Worm (Caenorhabditis elegans): ENCODE results near the gene srh-56.

srh-56 gene

DNA sequence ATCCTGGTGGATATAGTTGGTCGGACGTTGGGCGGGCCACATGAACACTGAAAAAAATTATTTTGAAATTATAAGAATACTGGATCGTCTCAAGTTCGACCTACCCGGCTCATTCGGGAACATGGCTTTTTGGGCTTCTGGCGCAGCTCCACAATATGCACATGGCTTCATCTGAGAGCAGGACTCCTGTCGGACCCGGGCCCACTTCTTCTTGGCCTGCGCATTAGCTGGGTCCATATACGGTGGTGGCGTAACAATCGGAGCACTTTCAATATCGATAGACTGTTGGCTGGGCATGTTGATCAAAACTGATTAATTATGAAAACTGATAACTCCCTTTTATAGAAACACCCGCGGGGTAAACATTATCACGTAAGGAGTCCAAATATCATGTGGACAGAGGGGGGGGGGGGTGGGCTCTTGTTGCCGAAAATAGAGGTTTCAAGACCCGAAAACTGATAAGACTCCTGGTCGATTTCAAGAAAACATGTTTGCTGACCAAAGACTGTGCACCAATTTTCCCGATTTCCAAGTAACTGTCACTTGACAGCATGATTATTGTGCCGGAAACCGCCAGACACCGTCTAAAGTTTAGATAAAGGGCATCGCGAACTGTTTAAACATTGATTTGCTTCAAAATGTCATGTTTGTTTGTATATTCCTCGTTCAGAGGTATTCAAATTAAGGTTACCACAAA lies 40.7 kb upstream of the srh-56 start, which contains the start of gene dod-3:
Gene dod-3, minus strand, starts transcription at position 315 of the 697 bp plus-strand sequence.
- TF ChIP-seq ztf-22 (GFP tag; optimal IDR thresholded peaks at IDR 0.05): peak; percentile 70
- no peak for TF ChIP-seq dpff-1 (tag; optimal IDR thresholded peaks at IDR 0.05)
- TF ChIP-seq him-1 (tag; optimal IDR thresholded peaks at IDR 0.05): no peak
- TF ChIP-seq lin-35 (GFP tag; optimal IDR thresholded peaks at IDR 0.05): no peak
- no peak for TF ChIP-seq C17E4.6 (GFP tag; IDR thresholded peaks at IDR 0.05)
- TF ChIP-seq xnd-1 (tag; optimal IDR thresholded peaks at IDR 0.05): no peak
- no peak for TF ChIP-seq efl-1 (GFP tag; optimal IDR thresholded peaks at IDR 0.05)
- no peak for TF ChIP-seq bed-1 (GFP tag; IDR thresholded peaks at IDR 0.05)
- no peak for TF ChIP-seq dpl-1 (GFP tag; optimal IDR thresholded peaks at IDR 0.05)
- TF ChIP-seq mxl-1 (tag; optimal IDR thresholded peaks at IDR 0.05): no peak
- TF ChIP-seq Y79H2A.3 (GFP tag; conservative IDR thresholded peaks at IDR 0.05): no peak
- no peak for TF ChIP-seq rec-8 (tag; optimal IDR thresholded peaks at IDR 0.05)
- peak; percentile 71 for TF ChIP-seq dox-1 (GFP tag; IDR thresholded peaks at IDR 0.05)
- TF ChIP-seq atf-7 (tag; optimal IDR thresholded peaks at IDR 0.05): peak; percentile 90
- no peak for TF ChIP-seq bed-2 (GFP tag; IDR thresholded peaks at IDR 0.05)
- no peak for TF ChIP-seq die-1 (tag; optimal IDR thresholded peaks at IDR 0.05)
- no peak for TF ChIP-seq snpc-4 (GFP tag; optimal IDR thresholded peaks at IDR 0.05)
- TF ChIP-seq snpc-4 (tag; optimal IDR thresholded peaks at IDR 0.05): no peak
- no peak for TF ChIP-seq K11D2.4 (GFP tag; IDR thresholded peaks at IDR 0.05)
- TF ChIP-seq ccch-3 (GFP tag; optimal IDR thresholded peaks at IDR 0.05): no peak
- no peak for TF ChIP-seq nfya-1 (tag; optimal IDR thresholded peaks at IDR 0.05; ENCODE audit: borderline replicate concordance, insufficient read depth)
- TF ChIP-seq F57C9.4 (tag; optimal IDR thresholded peaks at IDR 0.05): no peak
- TF ChIP-seq madf-8 (GFP tag; conservative IDR thresholded peaks at IDR 0.05): no peak
- no peak for TF ChIP-seq Y56A3A.18 (GFP tag; IDR thresholded peaks at IDR 0.05)
- TF ChIP-seq attf-6 (GFP tag; IDR thresholded peaks at IDR 0.05): no peak
- peak; percentile 94 for TF ChIP-seq nhr-80 (tag; optimal IDR thresholded peaks at IDR 0.05)
- no peak for TF ChIP-seq gei-17 (GFP tag; optimal IDR thresholded peaks at IDR 0.05)
- TF ChIP-seq rpc-1 (optimal IDR thresholded peaks at IDR 0.05): no peak
- no peak for TF ChIP-seq rpc-1 (tag; optimal IDR thresholded peaks at IDR 0.05)
- TF ChIP-seq F57A8.1 (GFP tag; optimal IDR thresholded peaks at IDR 0.05): no peak
- TF ChIP-seq T07F8.4 (tag; optimal IDR thresholded peaks at IDR 0.05): no peak
- no peak for TF ChIP-seq F52B5.7 (tag; optimal IDR thresholded peaks at IDR 0.05)
- TF ChIP-seq chd-7 (tag; optimal IDR thresholded peaks at IDR 0.05): peak; percentile 4
- TF ChIP-seq lin-40 (tag; optimal IDR thresholded peaks at IDR 0.05): no peak
- peak; percentile 27 for TF ChIP-seq tbp1 (GFP tag; optimal IDR thresholded peaks at IDR 0.05)
- TF ChIP-seq hrde-1 (tag; optimal IDR thresholded peaks at IDR 0.05; ENCODE audit: borderline replicate concordance): no peak
- TF ChIP-seq let-526 (GFP tag; IDR thresholded peaks at IDR 0.05): no peak
- no peak for TF ChIP-seq ceh-91 (GFP tag; IDR thresholded peaks at IDR 0.05)
- TF ChIP-seq ama-1 (optimal IDR thresholded peaks at IDR 0.05): peak; percentile 57
- no peak for TF ChIP-seq ama-1 (GFP tag; optimal IDR thresholded peaks at IDR 0.05)
- no peak for TF ChIP-seq cebp-2 (GFP tag; IDR thresholded peaks at IDR 0.05)
- TF ChIP-seq F10E7.11 (tag; optimal IDR thresholded peaks at IDR 0.05): no peak
- TF ChIP-seq zfh-2 (GFP tag; conservative IDR thresholded peaks at IDR 0.05): no peak
- no peak for TF ChIP-seq hsf-1 (GFP tag; IDR thresholded peaks at IDR 0.05)
- TF ChIP-seq F49E8.2 (tag; optimal IDR thresholded peaks at IDR 0.05; ENCODE audit: insufficient read depth): no peak
- TF ChIP-seq F39B2.1 (GFP tag; IDR thresholded peaks at IDR 0.05): no peak
- TF ChIP-seq nfya-2 (GFP tag; IDR thresholded peaks at IDR 0.05): no peak
- no peak for TF ChIP-seq zim-3 (tag; optimal IDR thresholded peaks at IDR 0.05)
- TF ChIP-seq attf-3 (GFP tag; conservative IDR thresholded peaks at IDR 0.05): no peak
